Worm (Caenorhabditis elegans): ENCODE data around the gene C27A2.12.

- no peak for TF ChIP-seq tbx-8 (GFP tag; optimal IDR thresholded peaks at IDR 0.05)
- no peak for TF ChIP-seq nhr-12 (tag; optimal IDR thresholded peaks at IDR 0.05)
- TF ChIP-seq snpc-4 (tag; optimal IDR thresholded peaks at IDR 0.05) = no peak
- no peak for TF ChIP-seq elt-1 (tag; optimal IDR thresholded peaks at IDR 0.05; ENCODE audit: borderline replicate concordance, insufficient read depth)
Observed at ce11 chrII:5061794-5062368, 3.9 kb upstream of the C27A2.12 start, which contains the start of gene smc-5.
